Worm (Caenorhabditis elegans) whole organism, late embryonic: Measurements from ENCODE around the gene clec-243.

ENCODE experiments used
- Y22D7AL.16 ChIP-seq: sonication (generic microtip); optimal IDR thresholded peaks from 2 replicates; lab custom pipeline; 2016; ENCODE audit warnings: missing genetic modification characterization, missing compliant biosample characterization
- ceh-31 ChIP-seq: sonication (generic microtip); optimal IDR thresholded peaks from 2 replicates; lab custom pipeline; 2016; ENCODE audit warnings: missing genetic modification characterization, missing compliant biosample characterization
- ceh-45 ChIP-seq: fragments of 200-800 bp; sonication (Bioruptor generic); IDR thresholded peaks from 2 replicates; pipeline ENCODE4 v1.3.6; 2022; ENCODE audit warnings: missing genetic modification reagents, missing genetic modification characterization, missing compliant biosample characterization
- dmd-4 ChIP-seq: sonication (generic microtip); optimal IDR thresholded peaks from 2 replicates; lab custom pipeline; 2016; ENCODE audit warnings: borderline replicate concordance, missing genetic modification characterization, missing compliant biosample characterization
- elt-2 ChIP-seq: sonication (generic microtip); optimal IDR thresholded peaks from 2 replicates; lab custom pipeline; 2016; ENCODE audit warnings: missing genetic modification reagents, missing genetic modification characterization, missing compliant biosample characterization
- elt-4 ChIP-seq: sonication (generic microtip); optimal IDR thresholded peaks from 2 replicates; lab custom pipeline; 2016; ENCODE audit warnings: missing genetic modification characterization, missing compliant biosample characterization
- hlh-30 ChIP-seq: sonication (generic microtip); optimal IDR thresholded peaks from 2 replicates; lab custom pipeline; 2017; ENCODE audit warnings: antibody characterized with exemption, missing genetic modification characterization, missing compliant biosample characterization; ENCODE audit not compliant: insufficient read depth
- nhr-11 ChIP-seq: fragments of 150-350 bp; optimal IDR thresholded peaks from 2 replicates; lab custom pipeline; 2014; ENCODE audit warnings: missing biosample characterization, missing genetic modification characterization
- pqm-1 ChIP-seq: sonication (generic microtip); optimal IDR thresholded peaks from 2 replicates; lab custom pipeline; 2016; ENCODE audit warnings: missing genetic modification characterization, missing compliant biosample characterization
- ref-2 ChIP-seq: sonication (generic microtip); optimal IDR thresholded peaks from 2 replicates; lab custom pipeline; 2016; ENCODE audit warnings: missing genetic modification characterization, missing compliant biosample characterization
- rnt-1 ChIP-seq: sonication (generic microtip); optimal IDR thresholded peaks from 2 replicates; lab custom pipeline; 2016; ENCODE audit warnings: missing genetic modification characterization, missing compliant biosample characterization
- sdc-2 ChIP-seq: sonication (generic microtip); optimal IDR thresholded peaks from 2 replicates; lab custom pipeline; 2016; ENCODE audit warnings: missing genotype, missing genetic modification characterization, missing compliant biosample characterization
- tbx-7 ChIP-seq: sonication (generic microtip); optimal IDR thresholded peaks from 2 replicates; lab custom pipeline; 2016; ENCODE audit warnings: missing genotype, missing genetic modification characterization, missing compliant biosample characterization
- unc-3 ChIP-seq, 2 experiments: fragments of 200-800 bp in 1 of 2; sonication (Bioruptor generic) in 1 of 2; sonication (generic microtip) in 1 of 2; conservative IDR thresholded peaks in 1 of 2; optimal IDR thresholded peaks in 1 of 2; 2 replicates each; pipeline versions ENCODE4 v1.3.6 to Lab custom; 2016 to 2022; ENCODE audit warnings: missing compliant biosample characterization in 2 of 2, missing genetic modification characterization in 2 of 2, missing genetic modification reagents in 1 of 2

DNA sequence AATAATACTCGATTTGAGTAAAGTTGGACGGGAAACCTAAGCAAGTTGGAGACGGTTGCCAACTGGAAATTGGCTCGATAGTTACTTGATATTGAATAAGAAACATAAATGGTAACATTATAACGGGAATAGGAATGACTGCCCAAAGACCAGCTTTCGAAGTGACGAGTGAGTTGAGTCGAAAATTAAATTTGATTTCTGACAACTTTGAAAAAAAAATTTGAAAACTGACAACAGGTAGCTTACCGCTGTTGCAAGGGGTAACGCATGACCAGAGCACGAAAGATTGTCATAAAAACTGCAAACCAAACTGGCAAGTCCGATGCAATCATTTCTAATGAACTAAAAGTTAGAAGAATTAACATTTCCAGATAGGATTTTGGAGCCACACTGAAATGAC is 43.9 kb upstream of the clec-243 start:
- TF ChIP-seq pqm-1 (no peak), elt-4 (tag; lab: Kevin White, UChicago) (no peak), dmd-4 (tag; lab: Kevin White, UChicago) (no peak), elt-2 (tag; lab: Kevin White, UChicago) (no peak), ceh-31 (no peak), tbx-7 (no peak), hlh-30 (no peak), ref-2 (no peak), rnt-1 (tag; lab: Kevin White, UChicago) (no peak), unc-3 (GFP tag; conservative IDR thresholded peaks at IDR 0.05; lab: Robert Waterston, UW) (no peak), unc-3 (tag; optimal IDR thresholded peaks at IDR 0.05; lab: Kevin White, UChicago) (no peak), sdc-2 (tag; lab: Kevin White, UChicago) (no peak), Y22D7AL.16 (tag; lab: Kevin White, UChicago) (no peak), nhr-11 (tag; lab: Kevin White, UChicago) (no peak), ceh-45 (GFP tag; lab: Robert Waterston, UW) (no peak)
